Fruit fly (Drosophila melanogaster): ENCODE data around the gene RpL13A.

Gene RpL13A

DNA sequence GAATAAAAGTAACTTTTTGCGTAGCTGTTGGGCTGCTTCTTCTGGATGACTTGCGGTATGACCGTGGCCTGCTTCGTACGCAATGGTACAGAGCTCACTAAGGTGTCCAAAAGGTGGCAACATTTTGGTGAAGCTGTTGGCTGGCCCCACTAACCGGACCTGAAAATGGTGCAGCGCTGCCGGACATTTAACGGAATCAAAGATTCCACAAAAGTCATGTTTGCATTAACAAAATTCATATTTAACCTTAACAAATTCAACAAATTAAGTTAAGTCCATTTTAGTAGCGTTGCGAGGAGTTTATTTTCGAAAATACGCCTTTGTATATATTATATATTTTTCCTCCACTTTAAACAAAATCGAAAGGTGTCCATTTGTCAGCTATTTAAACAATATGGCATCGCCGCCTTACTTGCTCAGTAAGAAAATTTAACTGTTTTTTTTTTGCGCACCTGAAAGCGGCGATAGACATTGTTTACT, 23.2 kb upstream of the RpL13A start, which contains the start of the genes kra and SecS (continued):
- peak; percentile 2 for TF ChIP-seq ATbp (GFP tag; optimal IDR thresholded peaks at IDR 0.05)
- TF ChIP-seq crc (GFP tag; optimal IDR thresholded peaks at IDR 0.05), result no peak
- TF ChIP-seq tup (GFP tag; optimal IDR thresholded peaks at IDR 0.05), result peak; percentile 56
- peak; percentile 8 for TF ChIP-seq vfl (GFP tag; optimal IDR thresholded peaks at IDR 0.05)
- TF ChIP-seq bab2 (GFP tag; optimal IDR thresholded peaks at IDR 0.05), result peak; percentile 54
- TF ChIP-seq ems (GFP tag; optimal IDR thresholded peaks at IDR 0.05), result peak; percentile 45
- TF ChIP-seq prd (optimal IDR thresholded peaks at IDR 0.05), result no peak
- no peak for TF ChIP-seq prd (GFP tag; IDR thresholded peaks at IDR 0.05)
- TF ChIP-seq Med (GFP tag), result peak; percentile 89
- no peak for TF ChIP-seq CG2202 (tag; optimal IDR thresholded peaks at IDR 0.05)
- TF ChIP-seq ssp (GFP tag; IDR thresholded peaks at IDR 0.05), result no peak
- peak; percentile 57 for TF ChIP-seq Nf-YC (tag; optimal IDR thresholded peaks at IDR 0.05)
- TF ChIP-seq gcm (GFP tag; optimal IDR thresholded peaks at IDR 0.05), result no peak
- no peak for TF ChIP-seq Dip2 (GFP tag; IDR thresholded peaks at IDR 0.05)
- no peak for TF ChIP-seq CG6683 (GFP tag; optimal IDR thresholded peaks at IDR 0.05)
- peak; percentile 29 for TF ChIP-seq fd96Cb (tag; optimal IDR thresholded peaks at IDR 0.05)
- TF ChIP-seq pum (GFP tag; optimal IDR thresholded peaks at IDR 0.05), result peak; percentile 52
- TF ChIP-seq Xbp1 (GFP tag; optimal IDR thresholded peaks at IDR 0.05), result peak; percentile 79
- TF ChIP-seq CG2120 (GFP tag; optimal IDR thresholded peaks at IDR 0.05), result peak; percentile 76
- peak in 1 of 2 experiments; percentile 53 for TF ChIP-seq bsh (GFP tag; optimal IDR thresholded peaks at IDR 0.05)
- no peak for TF ChIP-seq CG31388 (GFP tag; optimal IDR thresholded peaks at IDR 0.05)
- TF ChIP-seq pnt (GFP tag; optimal IDR thresholded peaks at IDR 0.05), result peak; percentile 21
- TF ChIP-seq Hey (tag; optimal IDR thresholded peaks at IDR 0.05), result no peak
- TF ChIP-seq CG8290 (GFP tag; optimal IDR thresholded peaks at IDR 0.05), result peak; percentile 48
- TF ChIP-seq CG8290 (tag; optimal IDR thresholded peaks at IDR 0.05), result peak in 1 of 2 experiments; percentile 78
- TF ChIP-seq CG7745 (tag; optimal IDR thresholded peaks at IDR 0.05), result no peak
- TF ChIP-seq dm (GFP tag; optimal IDR thresholded peaks at IDR 0.05), result no peak
- peak; percentile 49 for TF ChIP-seq CG5245 (GFP tag; optimal IDR thresholded peaks at IDR 0.05)
- no peak for TF ChIP-seq Jarid2 (GFP tag; optimal IDR thresholded peaks at IDR 0.05)
- peak; percentile 75 for TF ChIP-seq CG9817 (tag; optimal IDR thresholded peaks at IDR 0.05)
- peak; percentile 57 for TF ChIP-seq CG11723 (GFP tag; optimal IDR thresholded peaks at IDR 0.05)
- TF ChIP-seq CG10267 (tag; optimal IDR thresholded peaks at IDR 0.05), result peak; percentile 66
- TF ChIP-seq CG32532 (GFP tag; IDR thresholded peaks at IDR 0.05), result no peak
- TF ChIP-seq cato (GFP tag; optimal IDR thresholded peaks at IDR 0.05; ENCODE audit: borderline replicate concordance), result peak; percentile 5
- no peak for TF ChIP-seq br (optimal IDR thresholded peaks at IDR 0.05)
- TF ChIP-seq Hr78 (GFP tag; optimal IDR thresholded peaks at IDR 0.05), result no peak
- TF ChIP-seq sd (tag; optimal IDR thresholded peaks at IDR 0.05), result peak; percentile 9
- peak; percentile 30 for TF ChIP-seq D19A (tag; optimal IDR thresholded peaks at IDR 0.05)
- TF ChIP-seq Meics (GFP tag; optimal IDR thresholded peaks at IDR 0.05), result peak; percentile 53
- peak; percentile 34 for TF ChIP-seq CG17359 (tag; optimal IDR thresholded peaks at IDR 0.05)
- TF ChIP-seq CG6654 (GFP tag; optimal IDR thresholded peaks at IDR 0.05), result peak; percentile 31
- TF ChIP-seq hb (GFP tag; IDR thresholded peaks at IDR 0.05; ENCODE audit: partially characterized antibody), result no peak
- peak; percentile 53 for TF ChIP-seq bigmax (GFP tag; optimal IDR thresholded peaks at IDR 0.05)
- peak; percentile 54 for TF ChIP-seq CG10147 (GFP tag; optimal IDR thresholded peaks at IDR 0.05)
- no peak for TF ChIP-seq CG11504 (tag; optimal IDR thresholded peaks at IDR 0.05)
- peak; percentile 54 for TF ChIP-seq CG10209 (GFP tag; optimal IDR thresholded peaks at IDR 0.05)
- peak; percentile 80 for TF ChIP-seq HLHmδ (GFP tag; optimal IDR thresholded peaks at IDR 0.05)
- peak; percentile 68 for TF ChIP-seq Fer1 (GFP tag; optimal IDR thresholded peaks at IDR 0.05)
- TF ChIP-seq mam (GFP tag; optimal IDR thresholded peaks at IDR 0.05), result peak; percentile 68
- TF ChIP-seq stwl (tag; optimal IDR thresholded peaks at IDR 0.05), result peak; percentile 86
- no peak for TF ChIP-seq usp (GFP tag; optimal IDR thresholded peaks at IDR 0.05)

Measured in whole organism, embryonic.